Fruit fly (Drosophila melanogaster): ENCODE results near the gene CG34250.

The CG34250 gene

dm6 chr3L:17486794-17487726 lies 11.0 kb downstream of the CG34250 start, which contains the start of gene Oatp74D (continued):
- TF ChIP-seq CG12104 (GFP tag; optimal IDR thresholded peaks at IDR 0.05), result peak; percentile 56
- no peak for TF ChIP-seq CG16863 (GFP tag; optimal IDR thresholded peaks at IDR 0.05)
- TF ChIP-seq lmd (GFP tag; IDR thresholded peaks at IDR 0.05), result 0 out of 2 replicates have a peak, but pooled peaks have one; percentile 10
- TF ChIP-seq croc (GFP tag; conservative IDR thresholded peaks at IDR 0.05), result no peak
- TF ChIP-seq pfk (GFP tag; optimal IDR thresholded peaks at IDR 0.05), result no peak
- peak; percentile 18 for TF ChIP-seq Sox102F (GFP tag; optimal IDR thresholded peaks at IDR 0.05)
- peak; percentile 69 for TF ChIP-seq CG32532 (GFP tag; IDR thresholded peaks at IDR 0.05)
- no peak for TF ChIP-seq ap (GFP tag; IDR thresholded peaks at IDR 0.05)
- TF ChIP-seq zen2 (GFP tag; IDR thresholded peaks at IDR 0.05; ENCODE audit: partially characterized antibody), result no peak; the same call in 2 of the 3 replicates
- TF ChIP-seq CG2120 (GFP tag; optimal IDR thresholded peaks at IDR 0.05), result peak; percentile 70
- peak; percentile 61 for TF ChIP-seq salm (tag; optimal IDR thresholded peaks at IDR 0.05)
- peak; percentile 45 for TF ChIP-seq CG12659 (GFP tag; optimal IDR thresholded peaks at IDR 0.05)
- peak; percentile 20 for TF ChIP-seq CG9437 (GFP tag; optimal IDR thresholded peaks at IDR 0.05)
- no peak; the same call in 2 of the 3 replicates for TF ChIP-seq B-H1 (GFP tag; IDR thresholded peaks at IDR 0.05)
- TF ChIP-seq sr (GFP tag; IDR thresholded peaks at IDR 0.05), result peak; percentile 68
- no peak for TF ChIP-seq ab (GFP tag; optimal IDR thresholded peaks at IDR 0.05)
- no peak for TF ChIP-seq gt (GFP tag; IDR thresholded peaks at IDR 0.05)
- TF ChIP-seq Fer3 (tag; optimal IDR thresholded peaks at IDR 0.05), result peak; percentile 23
- TF ChIP-seq Hr78 (GFP tag; optimal IDR thresholded peaks at IDR 0.05), result peak in 1 of 2 experiments; percentile 13
- TF ChIP-seq h (optimal IDR thresholded peaks at IDR 0.05), result no peak
- peak; percentile 32 for TF ChIP-seq az2 (GFP tag; optimal IDR thresholded peaks at IDR 0.05)
- peak; percentile 59 for TF ChIP-seq CG18599 (GFP tag; optimal IDR thresholded peaks at IDR 0.05)
- TF ChIP-seq Hmr (GFP tag; optimal IDR thresholded peaks at IDR 0.05), result peak; percentile 66
- TF ChIP-seq dysf (GFP tag; IDR thresholded peaks at IDR 0.05), result peak; percentile 9; the same call in 1 of the 3 replicates
- TF ChIP-seq gcm (GFP tag; optimal IDR thresholded peaks at IDR 0.05), result peak; percentile 25
- no peak for TF ChIP-seq dimm (GFP tag; IDR thresholded peaks at IDR 0.05)
- peak; percentile 59 for TF ChIP-seq CG15479 (GFP tag; optimal IDR thresholded peaks at IDR 0.05)
- peak; percentile 65 for TF ChIP-seq CG1792 (GFP tag; optimal IDR thresholded peaks at IDR 0.05)
- peak; percentile 65 for TF ChIP-seq CG15696 (tag; optimal IDR thresholded peaks at IDR 0.05)
- TF ChIP-seq CG7839 (tag; optimal IDR thresholded peaks at IDR 0.05), result no peak
- TF ChIP-seq CG11456 (GFP tag; IDR thresholded peaks at IDR 0.05), result no peak
- TF ChIP-seq CG14860 (GFP tag; IDR thresholded peaks at IDR 0.05; ENCODE audit: partially characterized antibody), result no peak
- TF ChIP-seq CG3163 (GFP tag; optimal IDR thresholded peaks at IDR 0.05), result peak; percentile 98
- TF ChIP-seq NfI (GFP tag; optimal IDR thresholded peaks at IDR 0.05), result peak; percentile 8
- peak; percentile 21 for TF ChIP-seq CG15011 (GFP tag; optimal IDR thresholded peaks at IDR 0.05)
- TF ChIP-seq CG10462 (GFP tag; optimal IDR thresholded peaks at IDR 0.05), result peak; percentile 36
- TF ChIP-seq CG11504 (tag; optimal IDR thresholded peaks at IDR 0.05), result peak; percentile 23
- TF ChIP-seq tin (GFP tag; optimal IDR thresholded peaks at IDR 0.05), result no peak
- TF ChIP-seq CG7963 (GFP tag; IDR thresholded peaks at IDR 0.05; ENCODE audit: partially characterized antibody), result no peak
- TF ChIP-seq CG18476 (GFP tag; optimal IDR thresholded peaks at IDR 0.05), result no peak
- TF ChIP-seq Spps (tag; optimal IDR thresholded peaks at IDR 0.05), result peak; percentile 25
- TF ChIP-seq D19A (tag; optimal IDR thresholded peaks at IDR 0.05), result peak; percentile 4
- TF ChIP-seq hbn (GFP tag; IDR thresholded peaks at IDR 0.05; ENCODE audit: partially characterized antibody), result no peak
- TF ChIP-seq CG10274 (GFP tag; optimal IDR thresholded peaks at IDR 0.05), result no peak
- TF ChIP-seq slp2 (GFP tag; optimal IDR thresholded peaks at IDR 0.05), result peak; percentile 8
- peak; percentile 98 for TF ChIP-seq kni (GFP tag; optimal IDR thresholded peaks at IDR 0.05)
- TF ChIP-seq Hmx (GFP tag; optimal IDR thresholded peaks at IDR 0.05), result no peak
- TF ChIP-seq caup (GFP tag; optimal IDR thresholded peaks at IDR 0.05; ENCODE audit: severe bottlenecking), result peak; percentile 63
